Fruit fly (Drosophila melanogaster) whole organism, embryonic: ENCODE results near the gene Cyp4ac2.

Experiments
- ATbp ChIP-seq: fragments of 200-800 bp; sonication (Bioruptor generic); optimal IDR thresholded peaks from 2 replicates; lab custom pipeline; 2017; ENCODE audit warnings: missing biosample characterization, mild to moderate bottlenecking, missing genetic modification characterization, missing genetic modification reagents
- Aef1 ChIP-seq: fragments of 200-800 bp; sonication (Bioruptor generic); IDR thresholded peaks from 3 replicates; pipeline ENCODE4 v1.3.6; 2022; ENCODE audit warnings: missing biosample characterization, missing genetic modification characterization
- Asciz ChIP-seq: fragments of 200-800 bp; sonication (Bioruptor generic); optimal IDR thresholded peaks from 2 replicates; lab custom pipeline; 2017; ENCODE audit warnings: missing biosample characterization, mild to moderate bottlenecking, missing genetic modification characterization, missing genetic modification reagents
- CG11560 ChIP-seq: fragments of 200-800 bp; sonication (Bioruptor generic); IDR thresholded peaks from 3 replicates; pipeline ENCODE4 v1.3.6; 2022; ENCODE audit warnings: missing biosample characterization, missing genetic modification characterization
- CG12104 ChIP-seq: fragments of 200-800 bp; sonication (Bioruptor generic); optimal IDR thresholded peaks from 3 replicates; lab custom pipeline; 2016; ENCODE audit warnings: missing biosample characterization, missing genetic modification characterization
- CG12942 ChIP-seq: fragments of 200-800 bp; sonication (Bioruptor generic); optimal IDR thresholded peaks from 3 replicates; lab custom pipeline; 2016; ENCODE audit warnings: missing biosample characterization, missing genetic modification characterization
- CG13123 ChIP-seq: fragments of 200-800 bp; sonication (Bioruptor generic); optimal IDR thresholded peaks from 2 replicates; lab custom pipeline; 2016; ENCODE audit warnings: missing biosample characterization, missing genetic modification characterization
- CG13424 ChIP-seq: fragments of 200-800 bp; sonication (Bioruptor generic); optimal IDR thresholded peaks from 2 replicates; lab custom pipeline; 2019; ENCODE audit warnings: missing biosample characterization, mild to moderate bottlenecking, missing genetic modification characterization, moderate library complexity
- CG14441 ChIP-seq: fragments of 200-800 bp; sonication (Bioruptor generic); IDR thresholded peaks from 2 replicates; pipeline ENCODE4 v1.3.6; 2022; ENCODE audit warnings: missing biosample characterization, missing genetic modification characterization
- CG15073 ChIP-seq: fragments of 200-800 bp; sonication (Bioruptor generic); optimal IDR thresholded peaks from 2 replicates; lab custom pipeline; 2016; ENCODE audit warnings: missing biosample characterization, missing genetic modification characterization
- CG1529 ChIP-seq: fragments of 200-800 bp; sonication (Bioruptor generic); optimal IDR thresholded peaks from 3 replicates; lab custom pipeline; 2018; ENCODE audit warnings: missing biosample characterization, missing genetic modification characterization
- CG16863 ChIP-seq: fragments of 200-800 bp; sonication (Bioruptor generic); optimal IDR thresholded peaks from 3 replicates; lab custom pipeline; 2016; ENCODE audit warnings: missing biosample characterization, missing genetic modification characterization
- CG18619 ChIP-seq: fragments of 200-800 bp; sonication (Bioruptor generic); optimal IDR thresholded peaks from 3 replicates; lab custom pipeline; 2017; ENCODE audit warnings: missing biosample characterization, mild to moderate bottlenecking, missing genetic modification characterization
- CG2129 ChIP-seq: fragments of 200-800 bp; sonication (Bioruptor generic); IDR thresholded peaks from 2 replicates; pipeline ENCODE4 v1.3.6; 2022; ENCODE audit warnings: missing biosample characterization, missing genetic modification characterization; ENCODE audit not compliant: partially characterized antibody
- CG2202 ChIP-seq: fragments of 200-800 bp; sonication (Bioruptor generic); optimal IDR thresholded peaks from 2 replicates; lab custom pipeline; 2018; ENCODE audit warnings: missing biosample characterization, mild to moderate bottlenecking, missing genetic modification characterization
- CG34224 ChIP-seq: fragments of 200-800 bp; sonication (Bioruptor generic); IDR thresholded peaks from 3 replicates; pipeline ENCODE4 v1.3.6; 2022; ENCODE audit warnings: missing biosample characterization, missing genetic modification characterization; ENCODE audit not compliant: partially characterized antibody
- CG7556 ChIP-seq: fragments of 200-800 bp; sonication (Bioruptor generic); optimal IDR thresholded peaks from 2 replicates; lab custom pipeline; 2017; ENCODE audit warnings: missing biosample characterization, mild to moderate bottlenecking, missing genetic modification characterization
- CG9797 ChIP-seq: fragments of 200-800 bp; sonication (Bioruptor generic); optimal IDR thresholded peaks from 3 replicates; lab custom pipeline; 2018; ENCODE audit warnings: missing biosample characterization, mild to moderate bottlenecking, missing genetic modification characterization
- Drgx ChIP-seq: fragments of 200-800 bp; sonication (Bioruptor generic); IDR thresholded peaks from 2 replicates; pipeline ENCODE4 v1.3.6; 2022; ENCODE audit warnings: missing biosample characterization, missing genetic modification characterization
- Fer1 ChIP-seq: fragments of 200-800 bp; sonication (Bioruptor generic); optimal IDR thresholded peaks from 2 replicates; lab custom pipeline; 2017; ENCODE audit warnings: missing biosample characterization, mild to moderate bottlenecking, missing genetic modification characterization
- HLH54F ChIP-seq: fragments of 200-800 bp; sonication (Bioruptor generic); optimal IDR thresholded peaks from 3 replicates; lab custom pipeline; 2016; ENCODE audit warnings: missing biosample characterization, missing genetic modification characterization
- Hmx ChIP-seq: fragments of 200-800 bp; sonication (Bioruptor generic); optimal IDR thresholded peaks from 2 replicates; lab custom pipeline; 2016; ENCODE audit warnings: missing biosample characterization, missing genetic modification characterization
- Myb ChIP-seq: fragments of 200-800 bp; sonication (Bioruptor generic); optimal IDR thresholded peaks from 2 replicates; lab custom pipeline; 2016; ENCODE audit warnings: missing biosample characterization, missing genetic modification characterization
- NFAT ChIP-seq: fragments of 200-800 bp; sonication (Bioruptor generic); IDR thresholded peaks from 2 replicates; pipeline ENCODE4 v1.3.6; 2022; ENCODE audit warnings: missing biosample characterization, missing genetic modification characterization
- Trl ChIP-seq, 3 experiments: fragments of >200 bp in 2 of 3; fragments of 200-800 bp in 1 of 3; sonication (Bioruptor generic) in 1 of 3; optimal IDR thresholded peaks; 2 replicates in 1 of 3; 3 replicates in 2 of 3; lab custom pipeline; 2016 to 2017; ENCODE audit warnings: missing biosample characterization in 1 of 3, missing genetic modification characterization in 1 of 3
- Vsx1 ChIP-seq: fragments of 200-800 bp; sonication (Bioruptor generic); optimal IDR thresholded peaks from 2 replicates; lab custom pipeline; 2017; ENCODE audit warnings: missing biosample characterization, mild to moderate bottlenecking, missing genetic modification characterization, missing genetic modification reagents
- ase ChIP-seq: fragments of 200-800 bp; sonication (Bioruptor generic); IDR thresholded peaks from 3 replicates; pipeline ENCODE4 v1.3.6; 2022; ENCODE audit warnings: missing biosample characterization, missing genetic modification characterization
- corto ChIP-seq: fragments of 200-800 bp; sonication (Bioruptor generic); optimal IDR thresholded peaks from 2 replicates; lab custom pipeline; 2016; ENCODE audit warnings: missing biosample characterization, mild to moderate bottlenecking, missing genetic modification characterization, moderate library complexity
- danr ChIP-seq: fragments of 200-800 bp; sonication (Bioruptor generic); IDR thresholded peaks from 2 replicates; pipeline ENCODE4 v1.3.6; 2022; ENCODE audit warnings: missing biosample characterization, missing genetic modification characterization
- emc ChIP-seq: fragments of 200-800 bp; sonication (Bioruptor generic); optimal IDR thresholded peaks from 2 replicates; lab custom pipeline; 2016; ENCODE audit warnings: missing biosample characterization, missing genetic modification characterization
- fd64A ChIP-seq: fragments of 200-800 bp; sonication (Bioruptor generic); optimal IDR thresholded peaks from 3 replicates; lab custom pipeline; 2018; ENCODE audit warnings: missing biosample characterization, mild to moderate bottlenecking, missing genetic modification characterization
- ftz-f1 ChIP-seq: fragments of 200-800 bp; sonication (Bioruptor generic); optimal IDR thresholded peaks from 2 replicates; lab custom pipeline; 2016; ENCODE audit warnings: missing biosample characterization, missing genetic modification characterization
- hbn ChIP-seq: fragments of 200-800 bp; sonication (Bioruptor generic); IDR thresholded peaks from 2 replicates; pipeline ENCODE4 v1.3.6; 2022; ENCODE audit warnings: missing biosample characterization, missing genetic modification characterization; ENCODE audit not compliant: partially characterized antibody
- jigr1 ChIP-seq: fragments of 200-800 bp; sonication (Bioruptor generic); IDR thresholded peaks from 3 replicates; pipeline ENCODE4 v1.3.6; 2022; ENCODE audit warnings: missing biosample characterization, missing genetic modification characterization
- jing ChIP-seq: fragments of 200-800 bp; sonication (Bioruptor generic); optimal IDR thresholded peaks from 2 replicates; lab custom pipeline; 2018; ENCODE audit warnings: missing biosample characterization, mild to moderate bottlenecking, missing genetic modification characterization
- lbe ChIP-seq: fragments of 200-800 bp; sonication (Bioruptor generic); optimal IDR thresholded peaks from 2 replicates; lab custom pipeline; 2016; ENCODE audit warnings: missing biosample characterization, mild to moderate bottlenecking, missing genetic modification characterization
- lmd ChIP-seq: fragments of 200-800 bp; sonication (Bioruptor generic); IDR thresholded peaks from 2 replicates; pipeline ENCODE4 v1.3.6; 2022; ENCODE audit warnings: missing biosample characterization, missing genetic modification characterization
- lola ChIP-seq, 3 experiments: fragments of >200 bp in 2 of 3; fragments of 200-800 bp in 1 of 3; sonication (Bioruptor generic) in 1 of 3; optimal IDR thresholded peaks; 2 replicates each; lab custom pipeline; 2017 to 2019; ENCODE audit warnings: missing biosample characterization in 3 of 3, missing genetic modification characterization in 3 of 3, mild to moderate bottlenecking in 1 of 3, moderate library complexity in 1 of 3
- nmo ChIP-seq: fragments of 200-800 bp; sonication (Bioruptor generic); optimal IDR thresholded peaks from 2 replicates; lab custom pipeline; 2018; ENCODE audit warnings: missing biosample characterization, mild to moderate bottlenecking, missing genetic modification characterization, moderate library complexity
- oc ChIP-seq: fragments of 200-800 bp; sonication (Bioruptor generic); optimal IDR thresholded peaks from 2 replicates; lab custom pipeline; 2018; ENCODE audit warnings: missing biosample characterization, mild to moderate bottlenecking, missing genetic modification characterization, moderate library complexity
- prd ChIP-seq, 3 experiments: fragments of >200 bp in 2 of 3; fragments of 200-800 bp in 1 of 3; sonication (Bioruptor generic) in 1 of 3; optimal IDR thresholded peaks in 2 of 3; IDR thresholded peaks in 1 of 3; 2 replicates in 2 of 3; 3 replicates in 1 of 3; pipeline versions ENCODE4 v1.3.6 to Lab custom; 2017 to 2022; ENCODE audit warnings: missing biosample characterization in 1 of 3, missing genetic modification characterization in 1 of 3
- pum ChIP-seq: fragments of 200-800 bp; sonication (Bioruptor generic); optimal IDR thresholded peaks from 2 replicates; lab custom pipeline; 2016; ENCODE audit warnings: missing biosample characterization, missing genetic modification characterization
- pzg ChIP-seq: fragments of 200-800 bp; sonication (Bioruptor generic); optimal IDR thresholded peaks from 3 replicates; lab custom pipeline; 2018; ENCODE audit warnings: missing biosample characterization, mild to moderate bottlenecking, missing genetic modification characterization, moderate library complexity
- scrt ChIP-seq: fragments of 200-800 bp; sonication (Bioruptor generic); optimal IDR thresholded peaks from 2 replicates; lab custom pipeline; 2018; ENCODE audit warnings: missing biosample characterization, mild to moderate bottlenecking, missing genetic modification characterization, moderate library complexity
- sisA ChIP-seq: fragments of 200-800 bp; sonication (Bioruptor generic); IDR thresholded peaks from 2 replicates; pipeline ENCODE4 v1.3.6; 2022; ENCODE audit warnings: missing biosample characterization, missing genetic modification characterization
- slp2 ChIP-seq: fragments of 200-800 bp; sonication (Bioruptor generic); optimal IDR thresholded peaks from 2 replicates; lab custom pipeline; 2016; ENCODE audit warnings: missing biosample characterization, missing genetic modification characterization
- sug ChIP-seq: fragments of 200-800 bp; optimal IDR thresholded peaks from 2 replicates; lab custom pipeline; 2019; ENCODE audit warnings: missing biosample characterization, mild to moderate bottlenecking, missing genetic modification characterization, moderate library complexity
- wor ChIP-seq: fragments of 200-800 bp; sonication (Bioruptor generic); IDR thresholded peaks from 2 replicates; pipeline ENCODE4 v1.3.6; 2022; ENCODE audit warnings: missing biosample characterization, missing genetic modification characterization

Gene Cyp4ac2

dm6 chr2L:5278309-5279130 lies 12.3 kb downstream of the Cyp4ac2 start, which contains the start of the genes Nin and Bub1 (continued):
- peak; percentile 44 for TF ChIP-seq pzg (GFP tag; lab: Kevin White, UChicago)
- TF ChIP-seq sisA (GFP tag; lab: Robert Waterston, UW): peak; percentile 37; the same call in 1 of the 2 replicates
- TF ChIP-seq Asciz (GFP tag; lab: Kevin White, UChicago): no peak
- TF ChIP-seq CG2129 (GFP tag; lab: Robert Waterston, UW): peak; percentile 64; the same call in 1 of the 2 replicates
- no peak for TF ChIP-seq CG1529
- TF ChIP-seq jigr1 (GFP tag; lab: Robert Waterston, UW): 0 out of 3 replicates have a peak, but pooled peaks have one; percentile 30
- no peak for TF ChIP-seq lbe (GFP tag; lab: Kevin White, UChicago)
- TF ChIP-seq CG12104 (GFP tag; lab: Kevin White, UChicago): no peak
- peak; percentile 18 for TF ChIP-seq sug (tag; lab: Kevin White, UChicago)
- no peak for TF ChIP-seq fd64A (GFP tag; lab: Kevin White, UChicago)
- TF ChIP-seq Aef1 (GFP tag; lab: Robert Waterston, UW): peak; percentile 39
- no peak for TF ChIP-seq ATbp (GFP tag; lab: Kevin White, UChicago)
- TF ChIP-seq Trl (optimal IDR thresholded peaks at IDR 0.05; lab: Kevin White, UChicago): no peak
- no peak for TF ChIP-seq Trl (GFP tag; optimal IDR thresholded peaks at IDR 0.05; lab: Kevin White, UChicago)
- no peak for TF ChIP-seq CG13424 (tag; lab: Kevin White, UChicago)
- TF ChIP-seq CG16863: no peak
- TF ChIP-seq emc (GFP tag; lab: Kevin White, UChicago): no peak
- no peak; the same call in none of the 2 replicates for TF ChIP-seq lmd (GFP tag; lab: Robert Waterston, UW)
- TF ChIP-seq wor (GFP tag; lab: Robert Waterston, UW): no peak
- TF ChIP-seq slp2 (GFP tag; lab: Kevin White, UChicago): no peak
- TF ChIP-seq jing (GFP tag; lab: Kevin White, UChicago): no peak
- TF ChIP-seq lola (GFP tag; optimal IDR thresholded peaks at IDR 0.05; lab: Kevin White, UChicago): peak in 1 of 3 experiments; percentile 37
- TF ChIP-seq Drgx: no peak
- no peak for TF ChIP-seq CG11560
- TF ChIP-seq hbn (GFP tag; lab: Robert Waterston, UW): peak; percentile 55
- TF ChIP-seq pum: no peak
- TF ChIP-seq HLH54F (GFP tag; lab: Kevin White, UChicago): peak; percentile 43
- no peak for TF ChIP-seq ftz-f1 (GFP tag; lab: Kevin White, UChicago)
- TF ChIP-seq Fer1 (GFP tag; lab: Kevin White, UChicago): no peak
- no peak for TF ChIP-seq corto
- no peak for TF ChIP-seq scrt
- no peak for TF ChIP-seq oc (tag; lab: Kevin White, UChicago)
- TF ChIP-seq CG34224 (GFP tag; lab: Robert Waterston, UW): peak; percentile 59
- no peak for TF ChIP-seq CG12942 (GFP tag; lab: Kevin White, UChicago)
- TF ChIP-seq ase: 0 out of 3 replicates have a peak, but pooled peaks have one; percentile 35
- TF ChIP-seq nmo (GFP tag; lab: Kevin White, UChicago): peak; percentile 49
- TF ChIP-seq CG14441 (GFP tag; lab: Robert Waterston, UW): peak; percentile 31; the same call in 1 of the 2 replicates
- peak; percentile 10 for TF ChIP-seq CG7556 (GFP tag; lab: Kevin White, UChicago)
- peak; percentile 16 for TF ChIP-seq Myb (GFP tag; lab: Kevin White, UChicago)
- no peak for TF ChIP-seq CG15073 (GFP tag; lab: Kevin White, UChicago)
- peak; percentile 40 for TF ChIP-seq CG18619 (GFP tag; lab: Kevin White, UChicago)
- no peak for TF ChIP-seq CG9797 (GFP tag; lab: Kevin White, UChicago)
- no peak for TF ChIP-seq CG2202
- TF ChIP-seq Hmx (GFP tag; lab: Kevin White, UChicago): no peak
- no peak for TF ChIP-seq danr (GFP tag; lab: Robert Waterston, UW)
- no peak for TF ChIP-seq CG13123 (GFP tag; lab: Kevin White, UChicago)
- TF ChIP-seq prd (optimal IDR thresholded peaks at IDR 0.05; lab: Kevin White, UChicago): no peak
- TF ChIP-seq prd (GFP tag; IDR thresholded peaks at IDR 0.05; lab: Robert Waterston, UW): peak; percentile 49; the same call in 1 of the 3 replicates
- no peak for TF ChIP-seq Vsx1 (GFP tag; lab: Kevin White, UChicago)
- TF ChIP-seq NFAT (GFP tag; lab: Robert Waterston, UW): no peak; the same call in 1 of the 2 replicates
